Fruit fly (Drosophila melanogaster): ENCODE data around the gene RhoGDI.
A peak's percentile ranks its signal among the peaks of the same experiment; 100 is the strongest.

Gene RhoGDI

dm6 chr3L:19928435-19929011, at the start of gene RhoGDI, which contains the start of gene CG8004:
Gene RhoGDI, plus strand, starts transcription at chr3L:19928743.
Gene CG8004, minus strand, starts transcription at chr3L:19928508.
- peak; percentile 50 for TF ChIP-seq CG17806 (tag; optimal IDR thresholded peaks at IDR 0.05)
- TF ChIP-seq fd96Ca (GFP tag; IDR thresholded peaks at IDR 0.05), result peak; percentile 47; the same call in 1 of the 3 replicates
- TF ChIP-seq CG4496 (GFP tag; IDR thresholded peaks at IDR 0.05), result 0 out of 3 replicates have a peak, but pooled peaks have one; percentile 39
- peak; percentile 29 for TF ChIP-seq CG9948 (tag; optimal IDR thresholded peaks at IDR 0.05)
- TF ChIP-seq rn (GFP tag; IDR thresholded peaks at IDR 0.05), result no peak
- peak; percentile 51 for TF ChIP-seq Ets98B (GFP tag; IDR thresholded peaks at IDR 0.05)
- no peak for TF ChIP-seq CG14655 (GFP tag; optimal IDR thresholded peaks at IDR 0.05)
- peak; percentile 39 for TF ChIP-seq CG15710 (tag; optimal IDR thresholded peaks at IDR 0.05)
- TF ChIP-seq gl (tag; optimal IDR thresholded peaks at IDR 0.05), result no peak
- no peak for TF ChIP-seq D1 (tag; optimal IDR thresholded peaks at IDR 0.05)
- no peak for TF ChIP-seq CG8301 (tag; optimal IDR thresholded peaks at IDR 0.05)
- no peak for TF ChIP-seq CG34367 (tag; optimal IDR thresholded peaks at IDR 0.05)
- peak; percentile 15 for TF ChIP-seq Snoo (tag; optimal IDR thresholded peaks at IDR 0.05)
- no peak for TF ChIP-seq CG32121 (GFP tag; IDR thresholded peaks at IDR 0.05)
- TF ChIP-seq CG10348 (GFP tag; IDR thresholded peaks at IDR 0.05), result no peak
- peak; percentile 55 for TF ChIP-seq CG8159 (tag; optimal IDR thresholded peaks at IDR 0.05)
- TF ChIP-seq EcR (GFP tag; optimal IDR thresholded peaks at IDR 0.05), result no peak
- TF ChIP-seq CG12605 (GFP tag; IDR thresholded peaks at IDR 0.05), result no peak
- TF ChIP-seq Pif1B (GFP tag; optimal IDR thresholded peaks at IDR 0.05), result no peak
- TF ChIP-seq CG13204 (GFP tag; optimal IDR thresholded peaks at IDR 0.05), result no peak
- TF ChIP-seq Pif1A (GFP tag; optimal IDR thresholded peaks at IDR 0.05), result no peak

DNA sequence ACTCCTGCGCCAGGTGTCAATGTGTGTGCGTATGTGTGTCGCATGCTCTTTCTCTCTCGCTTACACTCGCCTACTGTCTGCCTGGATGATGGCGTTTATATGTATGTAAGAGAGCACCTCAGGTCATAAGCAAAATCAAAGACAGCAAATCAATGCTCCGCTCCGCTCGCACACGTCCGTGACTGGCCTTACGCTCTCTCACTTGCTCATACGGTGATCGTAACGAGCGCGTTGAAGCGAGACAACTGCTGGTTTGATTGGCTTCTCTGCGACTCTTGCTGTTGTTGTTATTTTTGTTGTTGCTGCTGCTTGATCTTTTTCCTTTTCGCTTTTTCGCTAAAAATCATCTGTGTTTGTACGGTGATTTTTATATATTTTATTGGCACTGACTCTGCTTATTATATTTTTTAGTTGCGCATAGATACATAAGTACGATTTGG, 33.0 kb upstream of the RhoGDI start:
- peak; percentile 48; the same call in 1 of the 3 replicates for TF ChIP-seq CG4496 (GFP tag; IDR thresholded peaks at IDR 0.05)
- TF ChIP-seq CG15710 (tag; optimal IDR thresholded peaks at IDR 0.05), result peak; percentile 6
- TF ChIP-seq EcR (GFP tag; optimal IDR thresholded peaks at IDR 0.05), result peak; percentile 90
- TF ChIP-seq CG8159 (tag; optimal IDR thresholded peaks at IDR 0.05), result no peak
- TF ChIP-seq gl (tag; optimal IDR thresholded peaks at IDR 0.05), result peak; percentile 47
- peak; percentile 45; the same call in 1 of the 2 replicates for TF ChIP-seq Ets98B (GFP tag; IDR thresholded peaks at IDR 0.05)
- TF ChIP-seq Pif1A (GFP tag; optimal IDR thresholded peaks at IDR 0.05), result no peak
- peak; percentile 45; the same call in 1 of the 2 replicates for TF ChIP-seq CG32121 (GFP tag; IDR thresholded peaks at IDR 0.05)
- peak; percentile 25; the same call in 1 of the 2 replicates for TF ChIP-seq CG12605 (GFP tag; IDR thresholded peaks at IDR 0.05)
- no peak for TF ChIP-seq CG14655 (GFP tag; optimal IDR thresholded peaks at IDR 0.05)
- no peak for TF ChIP-seq CG34367 (tag; optimal IDR thresholded peaks at IDR 0.05)
- TF ChIP-seq fd96Ca (GFP tag; IDR thresholded peaks at IDR 0.05), result peak; percentile 66; the same call in 1 of the 3 replicates
- TF ChIP-seq CG13204 (GFP tag; optimal IDR thresholded peaks at IDR 0.05), result peak; percentile 60

- peak; percentile 7; the same call in 1 of the 2 replicates for TF ChIP-seq CG12605 (GFP tag; IDR thresholded peaks at IDR 0.05)
- TF ChIP-seq rn (GFP tag; IDR thresholded peaks at IDR 0.05), result no peak
- TF ChIP-seq CG4496 (GFP tag; IDR thresholded peaks at IDR 0.05), result 0 out of 3 replicates have a peak, but pooled peaks have one; percentile 11
- TF ChIP-seq CG8301 (tag; optimal IDR thresholded peaks at IDR 0.05), result no peak
- TF ChIP-seq fd96Ca (GFP tag; IDR thresholded peaks at IDR 0.05), result no peak
- no peak for TF ChIP-seq CG14655 (GFP tag; optimal IDR thresholded peaks at IDR 0.05)
- TF ChIP-seq CG32121 (GFP tag; IDR thresholded peaks at IDR 0.05), result no peak
- TF ChIP-seq Snoo (tag; optimal IDR thresholded peaks at IDR 0.05), result no peak
Measured at dm6 chr3L:19896280-19896891, 32.2 kb upstream of the RhoGDI start.

DNA sequence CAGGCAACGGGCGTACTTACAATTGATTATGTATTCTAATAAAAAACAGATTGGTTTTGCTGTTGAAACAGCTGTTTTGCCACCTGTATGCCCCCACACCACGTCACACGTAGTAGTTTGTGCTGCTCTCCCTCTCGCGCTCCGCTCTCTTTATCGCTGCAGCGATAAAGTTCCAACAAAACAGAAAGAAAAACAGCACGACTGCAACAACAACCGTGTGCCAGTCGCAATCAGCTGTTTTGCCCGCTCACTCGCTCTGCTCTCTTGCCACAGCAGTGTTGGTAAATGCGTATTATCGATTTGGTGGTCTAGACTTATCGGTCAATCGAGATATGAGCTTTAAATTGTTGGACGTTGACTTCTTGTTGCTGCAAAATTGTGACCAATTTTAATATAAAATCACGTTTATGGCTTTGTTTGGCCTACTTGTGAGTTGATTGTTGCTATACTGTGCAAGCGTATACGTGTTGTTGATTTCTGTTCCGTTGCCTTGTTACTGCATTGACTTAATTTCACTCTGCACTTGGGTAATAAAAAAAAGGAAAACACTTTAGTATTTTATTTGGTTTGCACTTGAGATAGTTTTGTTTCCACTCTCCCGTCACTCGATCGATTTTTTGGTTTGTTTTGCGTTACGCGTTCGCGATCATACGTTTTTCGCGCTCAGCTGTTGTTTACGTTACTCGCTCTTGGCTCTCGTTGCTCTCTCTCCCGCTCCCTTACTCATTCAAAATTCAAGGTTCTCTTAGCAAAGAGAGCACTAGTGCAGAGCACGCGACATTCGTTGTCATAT, 31.5 kb upstream of the RhoGDI start:
- TF ChIP-seq Pif1B (GFP tag; optimal IDR thresholded peaks at IDR 0.05) (peak; percentile 6), Pif1A (GFP tag; optimal IDR thresholded peaks at IDR 0.05) (peak; percentile 12), CG10348 (GFP tag; IDR thresholded peaks at IDR 0.05) (no peak), rn (GFP tag; IDR thresholded peaks at IDR 0.05) (no peak), fd96Ca (GFP tag; IDR thresholded peaks at IDR 0.05) (peak; percentile 55; the same call in 2 of the 3 replicates), CG8301 (tag; optimal IDR thresholded peaks at IDR 0.05) (peak; percentile 52), Ets98B (GFP tag; IDR thresholded peaks at IDR 0.05) (peak; percentile 62), CG4496 (GFP tag; IDR thresholded peaks at IDR 0.05) (peak; percentile 63), EcR (GFP tag; optimal IDR thresholded peaks at IDR 0.05) (peak; percentile 74), CG17806 (tag; optimal IDR thresholded peaks at IDR 0.05) (peak; percentile 3), gl (tag; optimal IDR thresholded peaks at IDR 0.05) (peak; percentile 49), CG13204 (GFP tag; optimal IDR thresholded peaks at IDR 0.05) (peak; percentile 45), CG8159 (tag; optimal IDR thresholded peaks at IDR 0.05) (peak; percentile 44), CG34367 (tag; optimal IDR thresholded peaks at IDR 0.05) (peak; percentile 40), CG32121 (GFP tag; IDR thresholded peaks at IDR 0.05) (peak; percentile 58), CG15710 (tag; optimal IDR thresholded peaks at IDR 0.05) (peak; percentile 40), D1 (tag; optimal IDR thresholded peaks at IDR 0.05) (no peak), CG9948 (tag; optimal IDR thresholded peaks at IDR 0.05) (peak; percentile 16), Snoo (tag; optimal IDR thresholded peaks at IDR 0.05) (no peak), CG14655 (GFP tag; optimal IDR thresholded peaks at IDR 0.05) (peak; percentile 66), CG12605 (GFP tag; IDR thresholded peaks at IDR 0.05) (peak; percentile 75)

- TF ChIP-seq Pif1A (GFP tag; optimal IDR thresholded peaks at IDR 0.05), result no peak
- no peak for TF ChIP-seq Ets98B (GFP tag; IDR thresholded peaks at IDR 0.05)
- TF ChIP-seq D1 (tag; optimal IDR thresholded peaks at IDR 0.05), result no peak
- TF ChIP-seq Pif1B (GFP tag; optimal IDR thresholded peaks at IDR 0.05), result no peak
- no peak for TF ChIP-seq CG13204 (GFP tag; optimal IDR thresholded peaks at IDR 0.05)
- no peak for TF ChIP-seq CG4496 (GFP tag; IDR thresholded peaks at IDR 0.05)
- no peak for TF ChIP-seq CG34367 (tag; optimal IDR thresholded peaks at IDR 0.05)
- TF ChIP-seq CG12605 (GFP tag; IDR thresholded peaks at IDR 0.05), result no peak
- no peak for TF ChIP-seq Snoo (tag; optimal IDR thresholded peaks at IDR 0.05)
- TF ChIP-seq CG9948 (tag; optimal IDR thresholded peaks at IDR 0.05), result no peak
- no peak for TF ChIP-seq CG17806 (tag; optimal IDR thresholded peaks at IDR 0.05)
- no peak for TF ChIP-seq EcR (GFP tag; optimal IDR thresholded peaks at IDR 0.05)
- no peak for TF ChIP-seq gl (tag; optimal IDR thresholded peaks at IDR 0.05)
- no peak for TF ChIP-seq CG10348 (GFP tag; IDR thresholded peaks at IDR 0.05)
Measured at dm6 chr3L:19897685-19898009, 30.9 kb upstream of the RhoGDI start.
